Fruit fly (Drosophila melanogaster) whole organism, embryonic: Measurements from ENCODE around the gene Mlp84B.
A peak's percentile ranks its signal among the peaks of the same experiment; 100 is the strongest.

Source experiments
- B-H1 ChIP-seq: fragments of 200-800 bp; sonication (Bioruptor generic); IDR thresholded peaks from 3 replicates; pipeline ENCODE4 v1.3.6; 2022; ENCODE audit warnings: missing biosample characterization, missing genetic modification characterization
- CG10267 ChIP-seq: fragments of 200-800 bp; sonication (Bioruptor generic); optimal IDR thresholded peaks from 2 replicates; lab custom pipeline; 2018; ENCODE audit warnings: missing biosample characterization, mild to moderate bottlenecking, missing genetic modification characterization, moderate library complexity
- CG10431 ChIP-seq: fragments of 200-800 bp; sonication (Bioruptor generic); optimal IDR thresholded peaks from 3 replicates; lab custom pipeline; 2018; ENCODE audit warnings: missing biosample characterization, mild to moderate bottlenecking, missing genetic modification characterization
- CG12769 ChIP-seq: fragments of 200-800 bp; sonication (Bioruptor generic); optimal IDR thresholded peaks from 2 replicates; lab custom pipeline; 2019; ENCODE audit warnings: missing biosample characterization, mild to moderate bottlenecking, missing genetic modification characterization, moderate library complexity
- CG13123 ChIP-seq: fragments of 200-800 bp; sonication (Bioruptor generic); optimal IDR thresholded peaks from 2 replicates; lab custom pipeline; 2016; ENCODE audit warnings: missing biosample characterization, missing genetic modification characterization
- CG14441 ChIP-seq: fragments of 200-800 bp; sonication (Bioruptor generic); IDR thresholded peaks from 2 replicates; pipeline ENCODE4 v1.3.6; 2022; ENCODE audit warnings: missing biosample characterization, missing genetic modification characterization
- CG15696 ChIP-seq: fragments of 200-800 bp; sonication (Bioruptor generic); optimal IDR thresholded peaks from 2 replicates; lab custom pipeline; 2019; ENCODE audit warnings: missing biosample characterization, mild to moderate bottlenecking, missing genetic modification characterization, moderate library complexity
- CG1603 ChIP-seq: fragments of 200-800 bp; sonication (Bioruptor generic); optimal IDR thresholded peaks from 2 replicates; lab custom pipeline; 2019; ENCODE audit warnings: missing biosample characterization, mild to moderate bottlenecking, missing genetic modification characterization, moderate library complexity
- CG17568 ChIP-seq: fragments of 200-800 bp; sonication (Bioruptor generic); optimal IDR thresholded peaks from 2 replicates; lab custom pipeline; 2018; ENCODE audit warnings: missing biosample characterization, mild to moderate bottlenecking, missing genetic modification characterization, moderate library complexity
- CG17802 ChIP-seq: fragments of 200-800 bp; sonication (Bioruptor generic); optimal IDR thresholded peaks from 2 replicates; lab custom pipeline; 2018; ENCODE audit warnings: missing biosample characterization, mild to moderate bottlenecking, missing genetic modification characterization, moderate library complexity
- CG18599 ChIP-seq: fragments of 200-800 bp; sonication (Bioruptor generic); optimal IDR thresholded peaks from 3 replicates; lab custom pipeline; 2017; ENCODE audit warnings: missing biosample characterization, missing genetic modification characterization, mild to moderate bottlenecking, moderate library complexity, missing genetic modification reagents
- CG30020 ChIP-seq: fragments of 200-800 bp; optimal IDR thresholded peaks from 2 replicates; lab custom pipeline; 2019; ENCODE audit warnings: missing biosample characterization, mild to moderate bottlenecking, missing genetic modification characterization, moderate library complexity
- CG31441 ChIP-seq: fragments of 200-800 bp; sonication (Bioruptor generic); IDR thresholded peaks from 2 replicates; pipeline ENCODE4 v1.3.6; 2022; ENCODE audit warnings: missing biosample characterization, missing genetic modification characterization
- CG32767 ChIP-seq: fragments of 200-800 bp; sonication (Bioruptor generic); IDR thresholded peaks from 2 replicates; pipeline ENCODE4 v1.3.6; 2022; ENCODE audit warnings: missing biosample characterization, missing genetic modification characterization
- CG32772 ChIP-seq: fragments of 200-800 bp; sonication (Bioruptor generic); IDR thresholded peaks from 2 replicates; pipeline ENCODE4 v1.3.6; 2022; ENCODE audit warnings: missing biosample characterization, missing genetic modification characterization
- CG33213 ChIP-seq: fragments of 200-800 bp; sonication (Bioruptor generic); optimal IDR thresholded peaks from 3 replicates; lab custom pipeline; 2016; ENCODE audit warnings: missing biosample characterization, missing genetic modification characterization
- CG3995 ChIP-seq: fragments of 200-800 bp; sonication (Bioruptor generic); optimal IDR thresholded peaks from 3 replicates; lab custom pipeline; 2016; ENCODE audit warnings: missing biosample characterization, missing genetic modification characterization
- CG7987 ChIP-seq: fragments of 200-800 bp; sonication (Bioruptor generic); optimal IDR thresholded peaks from 2 replicates; lab custom pipeline; 2018; ENCODE audit warnings: missing biosample characterization, mild to moderate bottlenecking, missing genetic modification characterization, moderate library complexity
- CG9215 ChIP-seq: fragments of 200-800 bp; sonication (Bioruptor generic); IDR thresholded peaks from 2 replicates; pipeline ENCODE4 v1.3.6; 2022; ENCODE audit warnings: missing biosample characterization, missing genetic modification characterization
- Dad ChIP-seq: fragments of 200-800 bp; sonication (Bioruptor generic); optimal IDR thresholded peaks from 3 replicates; lab custom pipeline; 2016; ENCODE audit warnings: missing biosample characterization, missing genetic modification characterization
- E2f2 ChIP-seq: fragments of 200-800 bp; sonication (Bioruptor generic); IDR thresholded peaks from 2 replicates; pipeline ENCODE4 v1.3.6; 2022; ENCODE audit warnings: missing biosample characterization, missing genetic modification characterization
- Fer3 ChIP-seq: fragments of 200-800 bp; sonication (Bioruptor generic); optimal IDR thresholded peaks from 2 replicates; lab custom pipeline; 2018; ENCODE audit warnings: missing biosample characterization, mild to moderate bottlenecking, missing genetic modification characterization, moderate library complexity
- Mrtf ChIP-seq: fragments of 200-800 bp; sonication (Bioruptor generic); IDR thresholded peaks from 3 replicates; pipeline ENCODE4 v1.3.6; 2022; ENCODE audit warnings: missing biosample characterization, missing genetic modification characterization
- Sox102F ChIP-seq: fragments of 200-800 bp; sonication (Bioruptor generic); optimal IDR thresholded peaks from 2 replicates; lab custom pipeline; 2018; ENCODE audit warnings: missing biosample characterization, mild to moderate bottlenecking, missing genetic modification characterization, moderate library complexity
- Ssrp ChIP-seq: fragments of 200-800 bp; sonication (Bioruptor generic); optimal IDR thresholded peaks from 2 replicates; lab custom pipeline; 2018; ENCODE audit warnings: missing biosample characterization, mild to moderate bottlenecking, missing genetic modification characterization, moderate library complexity
- Tbp ChIP-seq: fragments of >200 bp; optimal IDR thresholded peaks from 2 replicates; lab custom pipeline; 2018; ENCODE audit warnings: missing biosample characterization, missing genetic modification characterization
- Vsx1 ChIP-seq: fragments of 200-800 bp; sonication (Bioruptor generic); optimal IDR thresholded peaks from 2 replicates; lab custom pipeline; 2017; ENCODE audit warnings: missing biosample characterization, mild to moderate bottlenecking, missing genetic modification characterization, missing genetic modification reagents
- Xbp1 ChIP-seq: fragments of 200-800 bp; sonication (Bioruptor generic); optimal IDR thresholded peaks from 3 replicates; lab custom pipeline; 2016; ENCODE audit warnings: missing biosample characterization, mild to moderate bottlenecking, missing genetic modification characterization
- ara ChIP-seq: fragments of 200-800 bp; sonication (Bioruptor generic); IDR thresholded peaks from 2 replicates; pipeline ENCODE4 v1.3.6; 2022; ENCODE audit warnings: missing biosample characterization, missing genetic modification characterization
- ato ChIP-seq: fragments of 200-800 bp; sonication (Bioruptor generic); IDR thresholded peaks from 2 replicates; pipeline ENCODE4 v1.3.6; 2022; ENCODE audit warnings: missing biosample characterization, missing genetic modification characterization; ENCODE audit not compliant: partially characterized antibody
- az2 ChIP-seq: fragments of 200-800 bp; sonication (Bioruptor generic); optimal IDR thresholded peaks from 3 replicates; lab custom pipeline; 2016; ENCODE audit warnings: missing biosample characterization, missing genetic modification characterization
- cato ChIP-seq: fragments of 200-800 bp; sonication (Bioruptor generic); optimal IDR thresholded peaks from 2 replicates; lab custom pipeline; 2016; ENCODE audit warnings: missing biosample characterization, missing genetic modification characterization, borderline replicate concordance
- chm ChIP-seq: fragments of 200-800 bp; sonication (Bioruptor generic); IDR thresholded peaks from 2 replicates; pipeline ENCODE4 v1.3.6; 2022; ENCODE audit warnings: missing biosample characterization, missing genetic modification characterization
- crp ChIP-seq, 2 experiments: fragments of 200-800 bp; sonication (Bioruptor generic); optimal IDR thresholded peaks; 2 replicates in 1 of 2; 3 replicates in 1 of 2; lab custom pipeline; 2017; ENCODE audit warnings: missing biosample characterization in 2 of 2, missing genetic modification characterization in 2 of 2, mild to moderate bottlenecking in 1 of 2, moderate library complexity in 1 of 2
- da ChIP-seq: fragments of 200-800 bp; sonication (Bioruptor generic); optimal IDR thresholded peaks from 2 replicates; lab custom pipeline; 2016; ENCODE audit warnings: missing biosample characterization, missing genetic modification characterization
- dm ChIP-seq: fragments of 200-800 bp; sonication (Bioruptor generic); optimal IDR thresholded peaks from 3 replicates; lab custom pipeline; 2016; ENCODE audit warnings: missing biosample characterization, missing genetic modification characterization
- emc ChIP-seq: fragments of 200-800 bp; sonication (Bioruptor generic); optimal IDR thresholded peaks from 2 replicates; lab custom pipeline; 2016; ENCODE audit warnings: missing biosample characterization, missing genetic modification characterization
- fd3F ChIP-seq: fragments of 200-800 bp; sonication (Bioruptor generic); optimal IDR thresholded peaks from 2 replicates; lab custom pipeline; 2018; ENCODE audit warnings: missing biosample characterization, mild to moderate bottlenecking, missing genetic modification characterization, moderate library complexity
- kah ChIP-seq: fragments of 200-800 bp; sonication (Bioruptor generic); optimal IDR thresholded peaks from 2 replicates; lab custom pipeline; 2018; ENCODE audit warnings: missing biosample characterization, mild to moderate bottlenecking, missing genetic modification characterization
- luna ChIP-seq: fragments of 200-800 bp; sonication (Bioruptor generic); optimal IDR thresholded peaks from 2 replicates; lab custom pipeline; 2016; ENCODE audit warnings: missing biosample characterization, missing genetic modification characterization
- peb ChIP-seq: fragments of 200-800 bp; sonication (Bioruptor generic); IDR thresholded peaks from 2 replicates; pipeline ENCODE4 v1.3.6; 2022; ENCODE audit warnings: missing biosample characterization, missing genetic modification characterization
- repo ChIP-seq: fragments of 200-800 bp; sonication (Bioruptor generic); optimal IDR thresholded peaks from 2 replicates; lab custom pipeline; 2016; ENCODE audit warnings: missing biosample characterization, missing genetic modification characterization
- run ChIP-seq: fragments of 200-800 bp; sonication (Bioruptor generic); optimal IDR thresholded peaks from 3 replicates; lab custom pipeline; 2018; ENCODE audit warnings: missing biosample characterization, mild to moderate bottlenecking, missing genetic modification characterization
- slou ChIP-seq: fragments of 200-800 bp; sonication (Bioruptor generic); optimal IDR thresholded peaks from 3 replicates; lab custom pipeline; 2016; ENCODE audit warnings: missing biosample characterization, missing genetic modification characterization
- tin ChIP-seq: fragments of 200-800 bp; sonication (Bioruptor generic); optimal IDR thresholded peaks from 3 replicates; lab custom pipeline; 2016; ENCODE audit warnings: missing biosample characterization, missing genetic modification characterization
- tna ChIP-seq: fragments of 200-800 bp; sonication (Bioruptor generic); IDR thresholded peaks from 2 replicates; pipeline ENCODE4 v1.3.6; 2022; ENCODE audit warnings: missing biosample characterization, missing genetic modification characterization; ENCODE audit not compliant: partially characterized antibody
- trh ChIP-seq: fragments of 200-800 bp; sonication (Bioruptor generic); optimal IDR thresholded peaks from 2 replicates; lab custom pipeline; 2016; ENCODE audit warnings: missing biosample characterization, missing genetic modification characterization
- unpg ChIP-seq: fragments of 200-800 bp; sonication (Bioruptor generic); optimal IDR thresholded peaks from 3 replicates; lab custom pipeline; 2018; ENCODE audit warnings: missing biosample characterization, mild to moderate bottlenecking, missing genetic modification characterization, moderate library complexity
- wdn ChIP-seq: fragments of 200-800 bp; sonication (Bioruptor generic); IDR thresholded peaks from 2 replicates; pipeline ENCODE4 v1.3.6; 2022; ENCODE audit warnings: missing biosample characterization, missing genetic modification characterization

Gene Mlp84B

dm6 chr3R:7144245-7144904 is 26.8 kb upstream of the Mlp84B start, which contains the start of the genes CG14610 and CG2656 (continued):
- TF ChIP-seq CG15696 (tag; lab: Kevin White, UChicago) (peak; percentile 40), CG12769 (tag; lab: Kevin White, UChicago) (no peak), dm (GFP tag; lab: Kevin White, UChicago) (peak; percentile 94), ara (0 out of 2 replicates have a peak, but pooled peaks have one; percentile 6), E2f2 (peak; percentile 100), fd3F (GFP tag; lab: Kevin White, UChicago) (peak; percentile 34), cato (peak; percentile 54), Xbp1 (GFP tag; lab: Kevin White, UChicago) (peak; percentile 93), CG18599 (peak; percentile 74), emc (GFP tag; lab: Kevin White, UChicago) (peak; percentile 43), Fer3 (tag; lab: Kevin White, UChicago) (peak; percentile 62), Mrtf (GFP tag; lab: Robert Waterston, UW) (0 out of 3 replicates have a peak, but pooled peaks have one; percentile 22), run (no peak), luna (GFP tag; lab: Kevin White, UChicago) (peak; percentile 1), CG1603 (peak; percentile 94), tna (GFP tag; lab: Robert Waterston, UW) (peak; percentile 19; the same call in 1 of the 2 replicates), Ssrp (tag; lab: Kevin White, UChicago) (peak; percentile 27), kah (GFP tag; lab: Kevin White, UChicago) (no peak), CG31441 (GFP tag; lab: Robert Waterston, UW) (0 out of 2 replicates have a peak, but pooled peaks have one; percentile 22), CG17802 (tag; lab: Kevin White, UChicago) (peak; percentile 26), trh (GFP tag; lab: Kevin White, UChicago) (no peak), Dad (GFP tag; lab: Kevin White, UChicago) (peak; percentile 83), Sox102F (GFP tag; lab: Kevin White, UChicago) (peak; percentile 73), repo (GFP tag; lab: Kevin White, UChicago) (peak; percentile 87), CG14441 (no peak; the same call in 1 of the 2 replicates), crp (GFP tag; optimal IDR thresholded peaks at IDR 0.05; lab: Kevin White, UChicago) (peak in 1 of 2 experiments; percentile 74), slou (GFP tag; lab: Kevin White, UChicago) (no peak), Vsx1 (no peak), chm (GFP tag; lab: Robert Waterston, UW) (peak; percentile 47; the same call in 1 of the 2 replicates), CG32772 (GFP tag; lab: Robert Waterston, UW) (peak; percentile 56), CG32767 (GFP tag; lab: Robert Waterston, UW) (no peak), unpg (GFP tag; lab: Kevin White, UChicago) (peak; percentile 54), CG33213 (GFP tag; lab: Kevin White, UChicago) (peak; percentile 82), ato (GFP tag; lab: Robert Waterston, UW) (0 out of 2 replicates have a peak, but pooled peaks have one; percentile 38), CG3995 (GFP tag; lab: Kevin White, UChicago) (peak; percentile 16), B-H1 (GFP tag; lab: Robert Waterston, UW) (peak; percentile 22; the same call in 1 of the 3 replicates), peb (GFP tag; lab: Robert Waterston, UW) (no peak), CG30020 (peak; percentile 17), az2 (peak; percentile 87), CG17568 (GFP tag; lab: Kevin White, UChicago) (no peak), CG7987 (peak; percentile 78), CG10431 (GFP tag; lab: Kevin White, UChicago) (no peak), da (GFP tag; lab: Kevin White, UChicago) (peak; percentile 57), CG9215 (GFP tag; lab: Robert Waterston, UW) (no peak), tin (peak; percentile 91), wdn (GFP tag; lab: Robert Waterston, UW) (0 out of 2 replicates have a peak, but pooled peaks have one; percentile 44), Tbp (GFP tag; lab: Kevin White, UChicago) (no peak), CG13123 (GFP tag; lab: Kevin White, UChicago) (peak; percentile 68), CG10267 (tag; lab: Kevin White, UChicago) (peak; percentile 99)
